Fruit fly (Drosophila melanogaster): ENCODE data around the gene lsn.

lsn gene

dm6 chr3R:21823699-21824406, 41.1 kb upstream of the lsn start (continued):
- TF ChIP-seq esg (GFP tag; conservative IDR thresholded peaks at IDR 0.05): no peak
- no peak for TF ChIP-seq dan (GFP tag; IDR thresholded peaks at IDR 0.05)
- no peak for TF ChIP-seq Rx (GFP tag; IDR thresholded peaks at IDR 0.05)
- TF ChIP-seq seq (GFP tag; IDR thresholded peaks at IDR 0.05): no peak
- no peak for TF ChIP-seq insv (GFP tag; optimal IDR thresholded peaks at IDR 0.05)
- no peak for TF ChIP-seq crc (GFP tag; optimal IDR thresholded peaks at IDR 0.05)
- TF ChIP-seq CG12155 (GFP tag; optimal IDR thresholded peaks at IDR 0.05): no peak
- TF ChIP-seq chn (GFP tag; optimal IDR thresholded peaks at IDR 0.05): no peak
- peak; percentile 21; the same call in 1 of the 2 replicates for TF ChIP-seq Ada2b (GFP tag; IDR thresholded peaks at IDR 0.05)
- no peak for TF ChIP-seq inv (GFP tag; IDR thresholded peaks at IDR 0.05; ENCODE audit: partially characterized antibody)
- TF ChIP-seq gcm (GFP tag; optimal IDR thresholded peaks at IDR 0.05): peak; percentile 13
- no peak for TF ChIP-seq eyg (GFP tag; optimal IDR thresholded peaks at IDR 0.05)
- TF ChIP-seq CG8944 (GFP tag; optimal IDR thresholded peaks at IDR 0.05): no peak
- no peak for TF ChIP-seq BEAF-32 (GFP tag; optimal IDR thresholded peaks at IDR 0.05)
- TF ChIP-seq Camta (GFP tag; optimal IDR thresholded peaks at IDR 0.05): no peak
- TF ChIP-seq CG42726 (GFP tag; IDR thresholded peaks at IDR 0.05; ENCODE audit: partially characterized antibody): no peak
- TF ChIP-seq CG12744 (GFP tag; optimal IDR thresholded peaks at IDR 0.05): no peak
- peak; percentile 58 for TF ChIP-seq fd96Cb (tag; optimal IDR thresholded peaks at IDR 0.05)
- no peak for TF ChIP-seq Dp (GFP tag; optimal IDR thresholded peaks at IDR 0.05)
- no peak for TF ChIP-seq kah (GFP tag; optimal IDR thresholded peaks at IDR 0.05)
- TF ChIP-seq CG3995 (GFP tag; optimal IDR thresholded peaks at IDR 0.05): no peak
- no peak for TF ChIP-seq CG30431 (GFP tag; optimal IDR thresholded peaks at IDR 0.05)
- TF ChIP-seq usp (GFP tag; optimal IDR thresholded peaks at IDR 0.05): no peak
- TF ChIP-seq CG12391 (tag; optimal IDR thresholded peaks at IDR 0.05): peak; percentile 46
- no peak for TF ChIP-seq org-1 (GFP tag; optimal IDR thresholded peaks at IDR 0.05)
- peak; percentile 29 for TF ChIP-seq Oli (tag; optimal IDR thresholded peaks at IDR 0.05)
- no peak for TF ChIP-seq CG12659 (GFP tag; optimal IDR thresholded peaks at IDR 0.05)
- no peak for TF ChIP-seq br (optimal IDR thresholded peaks at IDR 0.05)
- no peak for TF ChIP-seq gt (GFP tag; IDR thresholded peaks at IDR 0.05)
- TF ChIP-seq tin (GFP tag; optimal IDR thresholded peaks at IDR 0.05): peak; percentile 33
- TF ChIP-seq gfzf (GFP tag; optimal IDR thresholded peaks at IDR 0.05): no peak
- no peak for TF ChIP-seq stc (GFP tag; IDR thresholded peaks at IDR 0.05)
- TF ChIP-seq Hr39 (optimal IDR thresholded peaks at IDR 0.05): no peak
- TF ChIP-seq Stat92E (GFP tag; optimal IDR thresholded peaks at IDR 0.05): no peak
- TF ChIP-seq CG10209 (GFP tag; optimal IDR thresholded peaks at IDR 0.05): peak; percentile 31
- TF ChIP-seq z (GFP tag; IDR thresholded peaks at IDR 0.05): no peak
- no peak for TF ChIP-seq MTF-1 (GFP tag; optimal IDR thresholded peaks at IDR 0.05; ENCODE audit: borderline replicate concordance)
- no peak for TF ChIP-seq CG10431 (GFP tag; optimal IDR thresholded peaks at IDR 0.05)
- TF ChIP-seq CG18262 (tag; optimal IDR thresholded peaks at IDR 0.05): peak; percentile 70
- no peak for TF ChIP-seq chif (GFP tag; optimal IDR thresholded peaks at IDR 0.05)
- no peak for TF ChIP-seq zfh1 (GFP tag; IDR thresholded peaks at IDR 0.05)
- TF ChIP-seq CrebB (tag; optimal IDR thresholded peaks at IDR 0.05): no peak
- TF ChIP-seq Xbp1 (GFP tag; optimal IDR thresholded peaks at IDR 0.05): no peak
- no peak for TF ChIP-seq CG3847 (GFP tag; IDR thresholded peaks at IDR 0.05)
- no peak for TF ChIP-seq CG8478 (optimal IDR thresholded peaks at IDR 0.05)
- peak; percentile 41 for TF ChIP-seq CG1233 (GFP tag; optimal IDR thresholded peaks at IDR 0.05)
- TF ChIP-seq Elba2 (GFP tag; optimal IDR thresholded peaks at IDR 0.05): no peak
- peak; percentile 51 for TF ChIP-seq CG4404 (GFP tag; IDR thresholded peaks at IDR 0.05)
- TF ChIP-seq Neu2 (GFP tag; optimal IDR thresholded peaks at IDR 0.05; ENCODE audit: borderline replicate concordance): no peak
- TF ChIP-seq tap (tag; optimal IDR thresholded peaks at IDR 0.05): peak; percentile 47
- no peak for TF ChIP-seq ato (GFP tag; IDR thresholded peaks at IDR 0.05; ENCODE audit: partially characterized antibody)
